Fruit fly (Drosophila melanogaster): ENCODE results near the gene JhI-21.

The JhI-21 gene

dm6 chr2L:12026458-12027431, 29.1 kb downstream of the JhI-21 start (continued):
- TF ChIP-seq CG15514 (GFP tag; optimal IDR thresholded peaks at IDR 0.05) (peak; percentile 95), Bdp1 (GFP tag; optimal IDR thresholded peaks at IDR 0.05) (no peak), trem (tag; optimal IDR thresholded peaks at IDR 0.05) (peak; percentile 5), gt (GFP tag; IDR thresholded peaks at IDR 0.05) (no peak), CG18011 (GFP tag; optimal IDR thresholded peaks at IDR 0.05) (no peak), ind (GFP tag; optimal IDR thresholded peaks at IDR 0.05) (peak; percentile 38), CG17829 (tag; optimal IDR thresholded peaks at IDR 0.05) (peak; percentile 63), CG9215 (GFP tag; IDR thresholded peaks at IDR 0.05) (no peak), CG1233 (GFP tag; optimal IDR thresholded peaks at IDR 0.05) (peak; percentile 54), NFAT (GFP tag; IDR thresholded peaks at IDR 0.05) (peak; percentile 38; the same call in 1 of the 2 replicates), E2f1 (GFP tag; IDR thresholded peaks at IDR 0.05) (peak; percentile 47; the same call in 1 of the 2 replicates), HLH3B (GFP tag; IDR thresholded peaks at IDR 0.05) (no peak), dimm (GFP tag; IDR thresholded peaks at IDR 0.05) (peak; percentile 13; the same call in 1 of the 2 replicates), bowl (GFP tag; IDR thresholded peaks at IDR 0.05) (no peak), slp2 (GFP tag; optimal IDR thresholded peaks at IDR 0.05) (no peak), CG2120 (GFP tag; optimal IDR thresholded peaks at IDR 0.05) (peak; percentile 33), cwo (GFP tag; optimal IDR thresholded peaks at IDR 0.05) (peak; percentile 1), CG2129 (GFP tag; IDR thresholded peaks at IDR 0.05; ENCODE audit: partially characterized antibody) (no peak), croc (GFP tag; conservative IDR thresholded peaks at IDR 0.05) (no peak; the same call in 2 of the 3 replicates), H15 (GFP tag; IDR thresholded peaks at IDR 0.05) (peak; percentile 51; the same call in 1 of the 3 replicates), cato (GFP tag; optimal IDR thresholded peaks at IDR 0.05; ENCODE audit: borderline replicate concordance) (peak; percentile 29), CG15479 (GFP tag; optimal IDR thresholded peaks at IDR 0.05) (no peak), CG18764 (GFP tag; optimal IDR thresholded peaks at IDR 0.05) (no peak), Antp (GFP tag; optimal IDR thresholded peaks at IDR 0.05) (no peak), luna (GFP tag; optimal IDR thresholded peaks at IDR 0.05) (no peak), gfzf (GFP tag; optimal IDR thresholded peaks at IDR 0.05) (no peak), Usf (GFP tag; optimal IDR thresholded peaks at IDR 0.05) (peak; percentile 30), gem (tag; optimal IDR thresholded peaks at IDR 0.05) (peak; percentile 75), Hand (GFP tag; optimal IDR thresholded peaks at IDR 0.05) (peak; percentile 35), CG9437 (GFP tag; optimal IDR thresholded peaks at IDR 0.05) (peak; percentile 83), Dek (tag; optimal IDR thresholded peaks at IDR 0.05) (peak; percentile 7), CG14710 (tag; optimal IDR thresholded peaks at IDR 0.05) (peak; percentile 67), CG17912 (GFP tag; optimal IDR thresholded peaks at IDR 0.05) (no peak), CG3407 (GFP tag; optimal IDR thresholded peaks at IDR 0.05) (peak; percentile 42), CG8924 (tag; optimal IDR thresholded peaks at IDR 0.05) (peak; percentile 78), CG6813 (GFP tag; optimal IDR thresholded peaks at IDR 0.05) (peak; percentile 28), CG11247 (GFP tag; IDR thresholded peaks at IDR 0.05) (peak; percentile 31; the same call in 1 of the 2 replicates), CG15011 (GFP tag; optimal IDR thresholded peaks at IDR 0.05) (no peak), Mes4 (GFP tag; optimal IDR thresholded peaks at IDR 0.05) (peak; percentile 29), pb (GFP tag; optimal IDR thresholded peaks at IDR 0.05) (no peak), CG34376 (GFP tag; optimal IDR thresholded peaks at IDR 0.05) (no peak), CG13775 (GFP tag; optimal IDR thresholded peaks at IDR 0.05) (peak; percentile 72), Bgb (GFP tag; IDR thresholded peaks at IDR 0.05; ENCODE audit: partially characterized antibody) (0 out of 2 replicates have a peak, but pooled peaks have one; percentile 35), br (optimal IDR thresholded peaks at IDR 0.05) (no peak), grn (GFP tag; optimal IDR thresholded peaks at IDR 0.05) (peak; percentile 95), CG10147 (GFP tag; optimal IDR thresholded peaks at IDR 0.05) (no peak), CoRest (tag; optimal IDR thresholded peaks at IDR 0.05) (peak; percentile 81), bbx (GFP tag; IDR thresholded peaks at IDR 0.05; ENCODE audit: partially characterized antibody) (no peak)
